Worm (Caenorhabditis elegans) whole organism, L3 larva: ENCODE measurements around the gene srw-55.

ENCODE experiments used
- R02D3.7 ChIP-seq: fragments of 150-350 bp; optimal IDR thresholded peaks from 2 replicates; lab custom pipeline; 2014; ENCODE audit warnings: missing biosample characterization, missing genetic modification characterization
- ZK546.5 ChIP-seq: sonication (generic microtip); optimal IDR thresholded peaks from 2 replicates; lab custom pipeline; 2017; ENCODE audit warnings: missing biosample characterization, missing genetic modification characterization
- aly-2 ChIP-seq: fragments of 150-350 bp; optimal IDR thresholded peaks from 2 replicates; lab custom pipeline; 2014; ENCODE audit warnings: missing biosample characterization, missing genetic modification characterization
- ama-1 ChIP-seq: fragments of 150-350 bp; optimal IDR thresholded peaks from 2 replicates; lab custom pipeline; 2018
- daf-12 ChIP-seq: fragments of 150-350 bp; optimal IDR thresholded peaks from 2 replicates; lab custom pipeline; 2014; ENCODE audit warnings: missing biosample characterization, missing genetic modification reagents, missing genetic modification characterization
- egl-5 ChIP-seq: fragments of 150-350 bp; optimal IDR thresholded peaks from 2 replicates; lab custom pipeline; 2017; ENCODE audit warnings: missing biosample characterization, missing genetic modification reagents, missing genetic modification characterization, inconsistent platforms
- elt-2 ChIP-seq: sonication (generic microtip); optimal IDR thresholded peaks from 2 replicates; lab custom pipeline; 2016; ENCODE audit warnings: missing genetic modification reagents, mild to moderate bottlenecking, missing genetic modification characterization, missing compliant biosample characterization
- eor-1 ChIP-seq, 2 experiments: fragments of 150-350 bp; optimal IDR thresholded peaks; 2 replicates each; lab custom pipeline; 2014 to 2018; ENCODE audit warnings: missing biosample characterization in 2 of 2, missing genetic modification characterization in 2 of 2
- fkh-2 ChIP-seq: fragments of 150-350 bp; optimal IDR thresholded peaks from 2 replicates; lab custom pipeline; 2014; ENCODE audit warnings: missing biosample characterization, missing genetic modification reagents, missing genetic modification characterization
- fos-1 ChIP-seq: fragments of 150-350 bp; optimal IDR thresholded peaks from 2 replicates; lab custom pipeline; 2014; ENCODE audit warnings: missing biosample characterization, missing genetic modification characterization
- hmg-11 ChIP-seq: sonication (generic microtip); optimal IDR thresholded peaks from 2 replicates; lab custom pipeline; 2016; ENCODE audit warnings: missing genetic modification characterization, missing compliant biosample characterization
- jun-1 ChIP-seq: fragments of 150-350 bp; optimal IDR thresholded peaks from 2 replicates; lab custom pipeline; 2014; ENCODE audit warnings: missing biosample characterization, missing genetic modification reagents, missing genetic modification characterization
- lin-15B ChIP-seq: fragments of 150-350 bp; optimal IDR thresholded peaks from 2 replicates; lab custom pipeline; 2014; ENCODE audit warnings: missing biosample characterization, missing genetic modification characterization
- lin-39 ChIP-seq: fragments of 150-350 bp; optimal IDR thresholded peaks from 2 replicates; lab custom pipeline; 2018; ENCODE audit warnings: missing biosample characterization, missing genetic modification reagents, missing genetic modification characterization
- mml-1 ChIP-seq: fragments of 150-350 bp; sonication (generic microtip); optimal IDR thresholded peaks from 3 replicates; lab custom pipeline; 2014; ENCODE audit warnings: missing biosample characterization, missing genetic modification characterization
- nfya-1 ChIP-seq: sonication (generic microtip); optimal IDR thresholded peaks from 2 replicates; lab custom pipeline; 2017; ENCODE audit warnings: missing genetic modification characterization, mild to moderate bottlenecking, missing compliant biosample characterization, antibody characterized with exemption, moderate library complexity; ENCODE audit not compliant: insufficient read depth
- nhr-11 ChIP-seq: fragments of 150-350 bp; optimal IDR thresholded peaks from 2 replicates; lab custom pipeline; 2014; ENCODE audit warnings: missing biosample characterization, missing genetic modification characterization
- nhr-12 ChIP-seq: fragments of 150-350 bp; optimal IDR thresholded peaks from 2 replicates; lab custom pipeline; 2014; ENCODE audit warnings: missing biosample characterization, missing genetic modification characterization
- nhr-23 ChIP-seq: fragments of 150-350 bp; optimal IDR thresholded peaks from 2 replicates; lab custom pipeline; 2014; ENCODE audit warnings: missing biosample characterization, missing genetic modification reagents, missing genetic modification characterization
- nhr-237 ChIP-seq: fragments of 150-350 bp; optimal IDR thresholded peaks from 2 replicates; lab custom pipeline; 2014; ENCODE audit warnings: missing biosample characterization, missing genetic modification characterization
- nhr-28 ChIP-seq: fragments of 150-350 bp; optimal IDR thresholded peaks from 2 replicates; lab custom pipeline; 2014; ENCODE audit warnings: missing biosample characterization, missing genetic modification characterization
- nhr-43 ChIP-seq: sonication (generic microtip); optimal IDR thresholded peaks from 2 replicates; lab custom pipeline; 2016; ENCODE audit warnings: mild to moderate bottlenecking, missing genetic modification characterization, missing compliant biosample characterization; ENCODE audit not compliant: poor library complexity, severe bottlenecking
- nhr-67 ChIP-seq: fragments of 150-350 bp; optimal IDR thresholded peaks from 2 replicates; lab custom pipeline; 2014; ENCODE audit warnings: missing biosample characterization, missing genetic modification characterization
- nhr-76 ChIP-seq: fragments of 150-350 bp; sonication (generic microtip); optimal IDR thresholded peaks from 5 replicates; lab custom pipeline; 2014; ENCODE audit warnings: missing biosample characterization, missing genetic modification characterization
- nhr-77 ChIP-seq: fragments of 150-350 bp; optimal IDR thresholded peaks from 2 replicates; lab custom pipeline; 2014; ENCODE audit warnings: missing biosample characterization, missing genetic modification characterization
- pha-4 ChIP-seq: fragments of 150-350 bp; optimal IDR thresholded peaks from 2 replicates; lab custom pipeline; 2014; ENCODE audit warnings: missing biosample characterization, missing genetic modification reagents, missing genetic modification characterization
- sea-2 ChIP-seq: fragments of 150-350 bp; sonication (generic microtip); optimal IDR thresholded peaks from 4 replicates; lab custom pipeline; 2014; ENCODE audit warnings: missing biosample characterization, missing genetic modification reagents, missing genetic modification characterization
- skn-1 ChIP-seq: fragments of 150-350 bp; optimal IDR thresholded peaks from 2 replicates; lab custom pipeline; 2014; ENCODE audit warnings: missing biosample characterization, missing genetic modification characterization
- snpc-4 ChIP-seq: fragments of 150-350 bp; optimal IDR thresholded peaks from 2 replicates; lab custom pipeline; 2014; ENCODE audit warnings: missing biosample characterization, missing genetic modification characterization
- tbx-2 ChIP-seq: sonication (generic microtip); optimal IDR thresholded peaks from 2 replicates; lab custom pipeline; 2016; ENCODE audit warnings: mild to moderate bottlenecking, missing genetic modification characterization, missing compliant biosample characterization
- unc-39 ChIP-seq: sonication (generic microtip); optimal IDR thresholded peaks from 4 replicates; lab custom pipeline; 2017; ENCODE audit warnings: missing biosample characterization, missing genetic modification characterization
- ztf-4 ChIP-seq: fragments of 150-350 bp; optimal IDR thresholded peaks from 2 replicates; lab custom pipeline; 2014; ENCODE audit warnings: missing biosample characterization, missing genetic modification characterization

The srw-55 gene

DNA sequence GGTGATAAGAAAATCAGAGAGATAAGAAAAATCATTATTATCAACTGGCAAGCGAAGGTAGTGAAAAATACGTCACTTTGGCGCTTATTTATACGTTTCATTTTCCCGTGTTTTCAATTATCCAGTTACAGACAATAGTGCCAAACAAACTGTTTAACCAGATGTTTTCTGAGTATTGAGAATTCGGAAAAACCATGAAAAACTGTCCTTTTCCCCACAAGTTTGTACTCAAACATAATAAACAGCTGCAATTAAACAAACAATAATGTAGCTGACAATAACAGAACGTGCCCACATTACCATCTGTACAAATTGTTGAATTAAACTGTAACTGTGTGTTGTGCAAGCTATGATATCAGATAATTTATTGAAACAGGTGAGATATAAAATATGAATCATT lies 34.6 kb downstream of the srw-55 start, which contains the start of the genes F35E8.1 and F35E8.2:
F35E8.1 (minus strand) TSS at position 101 of the 400 bp plus-strand sequence.
F35E8.2 (plus strand) TSS at position 132 of the 400 bp plus-strand sequence.
- TF ChIP-seq elt-2 = peak; percentile 27

ce11 chrV:15900564-15900963 lies 39.6 kb downstream of the srw-55 start:
- TF ChIP-seq fos-1 (tag; lab: Kevin White, UChicago) (no peak), ama-1 (lab: Kevin White, UChicago) (no peak), aly-2 (tag; lab: Kevin White, UChicago) (no peak), nhr-67 (no peak), nhr-77 (tag; lab: Kevin White, UChicago) (no peak), nhr-237 (no peak), hmg-11 (tag; lab: Kevin White, UChicago) (no peak), jun-1 (tag; lab: Kevin White, UChicago) (no peak), nhr-76 (tag; lab: Kevin White, UChicago) (no peak), egl-5 (tag; lab: Kevin White, UChicago) (no peak), nhr-43 (tag; lab: Kevin White, UChicago) (no peak), nhr-12 (no peak), skn-1 (tag; lab: Kevin White, UChicago) (no peak), sea-2 (no peak), ZK546.5 (tag; lab: Kevin White, UChicago) (no peak), pha-4 (tag; lab: Kevin White, UChicago) (no peak)

- no peak for TF ChIP-seq nhr-76 (tag; lab: Kevin White, UChicago)
- no peak for TF ChIP-seq ZK546.5 (tag; lab: Kevin White, UChicago)
- no peak for TF ChIP-seq nhr-11 (tag; lab: Kevin White, UChicago)
- no peak for TF ChIP-seq tbx-2
- no peak for TF ChIP-seq nhr-23 (tag; lab: Kevin White, UChicago)
- no peak for TF ChIP-seq R02D3.7 (tag; lab: Kevin White, UChicago)
- TF ChIP-seq, all 47 proteins: peak for 0
These were observed 40.5 kb downstream of the srw-55 start, which contains the start of gene T06C12.14 for ce11 chrV:15899696-15900095. Gene T06C12.14, plus strand, starts transcription at chrV:15899996.

DNA sequence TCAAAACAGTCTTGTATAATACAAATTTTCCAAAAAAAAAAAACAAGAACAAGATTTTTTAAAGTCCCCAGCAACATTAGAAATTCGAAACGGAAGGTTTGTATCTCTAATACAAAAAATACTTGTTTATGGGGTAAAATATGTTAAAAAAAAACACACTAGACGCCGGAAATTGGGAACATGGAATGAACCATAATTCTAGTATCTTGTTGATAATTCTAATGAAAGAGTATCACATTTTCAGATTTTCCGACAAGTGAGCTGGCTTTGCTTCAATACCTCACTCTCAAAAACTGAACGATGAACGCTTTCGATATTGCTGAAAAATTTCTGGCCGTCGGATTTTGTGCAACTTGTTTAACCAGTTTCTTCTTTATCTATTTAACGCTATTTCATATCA lies 42.5 kb downstream of the srw-55 start, which contains the start of gene str-60:
str-60 (plus strand) TSS at position 301 of the 400 bp plus-strand sequence.
- TF ChIP-seq nhr-237 (no peak), eor-1 (tag; optimal IDR thresholded peaks at IDR 0.05; lab: Kevin White, UChicago) (no peak), ZK546.5 (tag; lab: Kevin White, UChicago) (no peak), lin-15B (tag; lab: Kevin White, UChicago) (no peak), nhr-11 (tag; lab: Kevin White, UChicago) (no peak), nfya-1 (tag; lab: Kevin White, UChicago) (no peak), pha-4 (tag; lab: Kevin White, UChicago) (no peak), unc-39 (no peak), nhr-28 (tag; lab: Kevin White, UChicago) (no peak), ztf-4 (tag; lab: Kevin White, UChicago) (no peak), fos-1 (tag; lab: Kevin White, UChicago) (no peak), fkh-2 (tag; lab: Kevin White, UChicago) (no peak), daf-12 (no peak), nhr-76 (tag; lab: Kevin White, UChicago) (no peak), nhr-23 (tag; lab: Kevin White, UChicago) (no peak), mml-1 (tag; lab: Kevin White, UChicago) (no peak), sea-2 (no peak), nhr-67 (no peak)

DNA sequence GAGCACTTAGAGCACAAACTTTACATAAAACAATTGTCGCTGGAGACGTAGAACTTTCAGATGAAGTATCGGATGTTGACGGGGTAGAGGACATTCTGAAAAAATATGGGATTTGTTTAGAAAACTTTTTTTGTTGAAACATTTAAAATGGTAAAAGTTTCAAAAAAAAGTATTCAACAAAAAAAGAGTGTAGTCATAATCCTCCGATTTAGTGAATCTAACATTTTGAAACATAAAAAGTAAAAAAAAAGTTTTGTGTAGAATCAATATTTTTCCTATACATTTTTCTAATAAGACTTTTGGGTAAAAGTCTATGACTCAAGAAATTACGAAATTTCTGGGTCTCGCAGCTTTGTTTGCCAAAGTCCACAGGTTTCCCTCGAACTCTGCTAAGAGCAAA lies 43.5 kb downstream of the srw-55 start, which contains the start of gene nhr-213:
nhr-213 (minus strand) TSS at position 101 of the 400 bp plus-strand sequence.
- TF ChIP-seq hmg-11 (tag; lab: Kevin White, UChicago) (no peak), skn-1 (tag; lab: Kevin White, UChicago) (no peak), snpc-4 (tag; lab: Kevin White, UChicago) (no peak), nhr-28 (tag; lab: Kevin White, UChicago) (no peak), eor-1 (tag; optimal IDR thresholded peaks at IDR 0.05; lab: Kevin White, UChicago) (no peak), nhr-12 (no peak), nhr-43 (tag; lab: Kevin White, UChicago) (no peak), lin-39 (tag; lab: Kevin White, UChicago) (no peak), aly-2 (tag; lab: Kevin White, UChicago) (no peak), sea-2 (no peak), nhr-77 (tag; lab: Kevin White, UChicago) (no peak)
- TF ChIP-seq, all 47 proteins: peak for 0
